Worm (Caenorhabditis elegans): Measurements from ENCODE around the gene idpc-1.

idpc-1 gene

DNA sequence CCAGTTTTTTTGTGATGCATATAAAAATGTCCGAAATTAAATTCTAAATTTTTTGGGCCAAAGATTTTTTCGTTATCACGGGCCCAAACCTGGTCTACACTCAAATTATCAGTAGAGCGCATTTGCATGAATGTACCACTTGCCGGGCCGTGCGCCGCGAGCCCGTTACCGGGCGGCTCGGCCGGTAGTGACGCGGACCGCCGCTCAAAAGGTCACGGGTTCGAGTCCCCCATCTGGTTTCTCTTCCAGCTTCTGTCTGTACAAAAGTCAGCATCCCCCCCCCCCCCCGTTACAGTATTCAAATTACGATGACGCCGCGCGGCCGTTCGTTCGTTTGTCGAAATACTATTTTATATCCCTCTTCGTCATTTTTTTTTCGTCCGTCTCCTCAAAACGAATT is 50.3 kb downstream of the idpc-1 start:
- TF ChIP-seq ceh-83 (GFP tag; optimal IDR thresholded peaks at IDR 0.05) (no peak), flh-1 (GFP tag; optimal IDR thresholded peaks at IDR 0.05) (no peak), unc-62 (GFP tag; optimal IDR thresholded peaks at IDR 0.05) (no peak), lin-32 (GFP tag; optimal IDR thresholded peaks at IDR 0.05) (no peak), ces-1 (GFP tag; optimal IDR thresholded peaks at IDR 0.05) (no peak), ztf-11 (tag; optimal IDR thresholded peaks at IDR 0.05) (no peak), pha-4 (tag; optimal IDR thresholded peaks at IDR 0.05) (no peak), drap-1 (GFP tag; optimal IDR thresholded peaks at IDR 0.05) (no peak), elt-1 (tag; optimal IDR thresholded peaks at IDR 0.05; ENCODE audit: borderline replicate concordance, insufficient read depth) (no peak), blmp-1 (tag; optimal IDR thresholded peaks at IDR 0.05) (no peak), ceh-39 (tag; optimal IDR thresholded peaks at IDR 0.05) (no peak), snpc-4 (tag; optimal IDR thresholded peaks at IDR 0.05) (no peak), sptf-1 (tag; optimal IDR thresholded peaks at IDR 0.05) (no peak), cnd-1 (tag; optimal IDR thresholded peaks at IDR 0.05) (no peak), nhr-237 (tag; optimal IDR thresholded peaks at IDR 0.05) (no peak), nhr-12 (tag; optimal IDR thresholded peaks at IDR 0.05) (no peak)
